Worm (Caenorhabditis elegans): ENCODE results near the gene exos-9.

Gene exos-9

DNA sequence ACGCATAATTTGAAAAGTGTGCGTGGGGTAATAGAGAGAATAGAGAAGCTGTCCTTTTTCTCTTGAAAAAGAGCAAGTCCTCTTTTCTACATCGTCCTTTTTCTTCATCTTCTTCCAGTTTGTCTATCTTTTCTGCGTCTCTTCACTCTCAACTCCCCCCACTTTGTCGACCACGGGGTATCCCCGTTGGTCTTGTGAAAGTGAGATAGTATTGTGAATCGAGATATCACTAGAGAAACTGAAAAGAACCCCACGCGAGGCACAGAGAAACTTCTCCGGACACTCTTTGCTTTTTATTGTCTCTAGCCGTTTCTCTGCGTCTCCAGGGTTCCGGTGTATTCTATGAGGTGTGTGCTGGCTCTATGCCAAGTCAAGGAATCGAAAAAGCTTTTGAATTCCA, 42.2 kb downstream of the exos-9 start (continued):
- TF ChIP-seq M03D4.4 (tag; optimal IDR thresholded peaks at IDR 0.05) (peak; percentile 13), pha-4 (tag; optimal IDR thresholded peaks at IDR 0.05) (peak; percentile 73), sem-2 (GFP tag; optimal IDR thresholded peaks at IDR 0.05) (no peak), lin-13 (tag; optimal IDR thresholded peaks at IDR 0.05) (no peak), unc-62 (GFP tag; optimal IDR thresholded peaks at IDR 0.05) (peak; percentile 75), mls-2 (tag; optimal IDR thresholded peaks at IDR 0.05) (peak; percentile 84)

DNA sequence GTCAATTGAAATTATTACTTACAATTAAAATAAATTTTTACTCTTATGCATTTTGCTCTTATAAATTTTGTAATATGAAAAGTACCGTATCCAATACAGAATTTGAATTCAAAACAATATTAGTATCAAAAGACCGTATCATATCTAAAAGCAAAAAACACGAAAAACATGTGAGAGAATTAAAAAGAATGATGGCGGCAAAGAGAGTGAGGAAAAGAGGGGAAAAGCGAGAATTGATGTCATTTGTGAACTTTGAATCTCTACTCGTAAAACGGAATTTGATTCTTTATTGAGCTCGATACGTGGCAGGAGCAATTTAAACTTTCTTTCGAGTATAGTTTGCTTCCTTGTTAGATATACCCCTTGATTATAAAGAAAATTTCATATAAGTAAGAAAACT, 43.3 kb downstream of the exos-9 start:
- TF ChIP-seq sem-2 (GFP tag; optimal IDR thresholded peaks at IDR 0.05) (no peak), ces-1 (GFP tag; optimal IDR thresholded peaks at IDR 0.05) (peak; percentile 13)

DNA sequence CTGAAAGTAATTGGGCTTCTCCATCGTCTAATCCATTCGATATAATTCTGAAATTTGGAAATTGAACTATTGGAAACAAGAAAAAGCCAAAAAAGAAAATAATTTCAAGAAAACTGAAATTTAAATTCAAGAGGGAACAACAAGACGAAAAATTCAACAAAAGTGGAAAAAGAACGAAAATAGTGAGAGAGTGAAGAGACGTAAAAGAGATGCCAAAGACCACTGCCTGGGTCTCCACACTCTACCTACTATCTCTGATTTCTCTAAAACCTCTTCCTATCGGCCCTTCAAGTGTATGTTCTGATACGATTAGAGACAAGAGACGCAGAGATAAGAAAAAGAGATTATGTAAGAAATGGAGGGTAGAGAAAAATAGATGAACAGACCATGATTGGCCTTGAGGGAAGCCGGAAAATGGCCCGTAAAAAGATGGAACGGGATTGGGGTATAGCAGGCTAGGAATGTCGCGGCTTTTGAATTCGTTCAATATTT, 44.1 kb downstream of the exos-9 start, which contains the start of gene ogt-1:
TSS of gene ogt-1 (minus strand) at position 51 of the 492 bp plus-strand sequence.
- TF ChIP-seq unc-62 (GFP tag; optimal IDR thresholded peaks at IDR 0.05) (peak; percentile 76), mab-5 (tag; optimal IDR thresholded peaks at IDR 0.05) (no peak), nhr-28 (tag; optimal IDR thresholded peaks at IDR 0.05) (no peak), hlh-1 (tag; optimal IDR thresholded peaks at IDR 0.05) (peak; percentile 42), lin-32 (GFP tag; optimal IDR thresholded peaks at IDR 0.05) (no peak), sptf-1 (tag; optimal IDR thresholded peaks at IDR 0.05) (peak; percentile 9), ham-2 (GFP tag; optimal IDR thresholded peaks at IDR 0.05) (peak; percentile 80), nhr-76 (tag; optimal IDR thresholded peaks at IDR 0.05) (no peak), mep-1 (tag; optimal IDR thresholded peaks at IDR 0.05) (no peak), tbx-8 (GFP tag; optimal IDR thresholded peaks at IDR 0.05) (no peak), nhr-237 (tag; optimal IDR thresholded peaks at IDR 0.05) (peak; percentile 87), blmp-1 (tag; optimal IDR thresholded peaks at IDR 0.05) (no peak), ces-1 (GFP tag; optimal IDR thresholded peaks at IDR 0.05) (peak; percentile 99), unc-120 (tag; optimal IDR thresholded peaks at IDR 0.05; ENCODE audit: poor library complexity, severe bottlenecking) (peak; percentile 69), ztf-11 (tag; optimal IDR thresholded peaks at IDR 0.05) (no peak), lin-13 (tag; optimal IDR thresholded peaks at IDR 0.05) (no peak), mls-2 (tag; optimal IDR thresholded peaks at IDR 0.05) (no peak), nhr-2 (tag; optimal IDR thresholded peaks at IDR 0.05) (peak; percentile 31), unc-39 (tag; optimal IDR thresholded peaks at IDR 0.05) (no peak), ceh-39 (tag; optimal IDR thresholded peaks at IDR 0.05) (peak; percentile 42), snpc-4 (tag; optimal IDR thresholded peaks at IDR 0.05) (no peak), elt-1 (tag; optimal IDR thresholded peaks at IDR 0.05; ENCODE audit: borderline replicate concordance, insufficient read depth) (no peak), flh-1 (GFP tag; optimal IDR thresholded peaks at IDR 0.05) (no peak), pha-4 (tag; optimal IDR thresholded peaks at IDR 0.05) (peak; percentile 57), elt-3 (tag; optimal IDR thresholded peaks at IDR 0.05) (peak; percentile 68), zip-8 (tag; optimal IDR thresholded peaks at IDR 0.05) (no peak), lsy-2 (tag; optimal IDR thresholded peaks at IDR 0.05) (peak; percentile 79)

DNA sequence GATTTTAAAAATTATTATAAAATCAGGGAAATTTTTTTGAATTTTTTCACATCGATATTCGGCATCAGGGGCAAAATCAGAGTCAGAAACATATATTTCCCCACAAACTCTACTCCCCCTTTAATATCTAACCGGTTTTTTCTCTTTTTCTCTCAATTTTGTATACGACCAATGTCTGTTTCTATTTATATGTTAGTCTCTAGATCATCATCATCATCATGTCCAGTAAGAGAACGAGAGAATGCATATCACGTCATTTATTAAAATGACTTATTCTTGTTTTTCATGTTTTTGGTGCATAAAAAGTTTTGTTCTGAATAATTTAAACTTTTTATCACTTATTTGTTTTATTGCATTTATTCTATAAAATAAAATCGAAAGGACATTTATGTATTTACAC, 45.3 kb downstream of the exos-9 start:
- TF ChIP-seq hlh-1 (tag; optimal IDR thresholded peaks at IDR 0.05), result no peak
- no peak for TF ChIP-seq tbx-8 (GFP tag; optimal IDR thresholded peaks at IDR 0.05)
- TF ChIP-seq ztf-11 (tag; optimal IDR thresholded peaks at IDR 0.05), result no peak
- no peak for TF ChIP-seq ces-1 (GFP tag; optimal IDR thresholded peaks at IDR 0.05)
- no peak for TF ChIP-seq pha-4 (tag; optimal IDR thresholded peaks at IDR 0.05)
- TF ChIP-seq mls-2 (tag; optimal IDR thresholded peaks at IDR 0.05), result no peak
- TF ChIP-seq nhr-28 (tag; optimal IDR thresholded peaks at IDR 0.05), result no peak
- TF ChIP-seq snpc-4 (tag; optimal IDR thresholded peaks at IDR 0.05), result no peak
- TF ChIP-seq unc-62 (GFP tag; optimal IDR thresholded peaks at IDR 0.05), result no peak
- no peak for TF ChIP-seq M03D4.4 (tag; optimal IDR thresholded peaks at IDR 0.05)

DNA sequence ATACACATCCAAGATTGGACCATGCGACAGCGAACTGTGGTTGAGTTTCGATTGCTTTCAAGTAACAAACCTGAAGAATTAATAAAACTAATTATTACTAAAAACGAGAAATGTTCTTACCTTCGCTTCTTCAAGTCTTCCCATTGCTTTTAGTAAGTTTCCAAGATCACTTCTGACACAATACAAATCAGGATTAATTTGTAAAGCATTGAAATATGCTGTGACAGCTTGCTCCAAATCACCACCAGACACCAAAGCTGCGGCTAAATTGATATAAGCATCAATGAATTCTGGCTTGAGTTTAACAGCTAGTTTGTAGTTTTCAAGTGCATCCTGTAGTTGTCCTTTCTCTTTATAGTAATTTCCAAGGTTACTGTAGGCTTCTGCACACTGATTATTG, 47.7 kb downstream of the exos-9 start:
- TF ChIP-seq sptf-1 (tag; optimal IDR thresholded peaks at IDR 0.05) (no peak), tbx-8 (GFP tag; optimal IDR thresholded peaks at IDR 0.05) (no peak), ztf-11 (tag; optimal IDR thresholded peaks at IDR 0.05) (no peak), zip-8 (tag; optimal IDR thresholded peaks at IDR 0.05) (no peak), ceh-39 (tag; optimal IDR thresholded peaks at IDR 0.05) (no peak), M03D4.4 (tag; optimal IDR thresholded peaks at IDR 0.05) (no peak), unc-39 (tag; optimal IDR thresholded peaks at IDR 0.05) (no peak), elt-1 (tag; optimal IDR thresholded peaks at IDR 0.05; ENCODE audit: borderline replicate concordance, insufficient read depth) (no peak), ceh-43 (GFP tag; optimal IDR thresholded peaks at IDR 0.05) (no peak), sem-2 (GFP tag; optimal IDR thresholded peaks at IDR 0.05) (no peak), unc-120 (tag; optimal IDR thresholded peaks at IDR 0.05; ENCODE audit: poor library complexity, severe bottlenecking) (no peak), nhr-76 (tag; optimal IDR thresholded peaks at IDR 0.05) (no peak), pha-4 (tag; optimal IDR thresholded peaks at IDR 0.05) (no peak), snpc-4 (tag; optimal IDR thresholded peaks at IDR 0.05) (no peak), elt-3 (tag; optimal IDR thresholded peaks at IDR 0.05) (no peak), blmp-1 (tag; optimal IDR thresholded peaks at IDR 0.05) (no peak), cnd-1 (tag; optimal IDR thresholded peaks at IDR 0.05) (no peak), nhr-12 (tag; optimal IDR thresholded peaks at IDR 0.05) (no peak), nhr-2 (tag; optimal IDR thresholded peaks at IDR 0.05) (no peak), lin-32 (GFP tag; optimal IDR thresholded peaks at IDR 0.05) (no peak)
